Worm (Caenorhabditis elegans) whole organism, young adult: ENCODE measurements around the gene C25H3.3.
A peak's percentile ranks its signal among the peaks of the same experiment; 100 is the strongest.

ENCODE experiments used
- B0261.1 ChIP-seq: sonication (generic microtip); optimal IDR thresholded peaks from 2 replicates; lab custom pipeline; 2016; ENCODE audit warnings: mild to moderate bottlenecking, missing genetic modification characterization, moderate library complexity, missing compliant biosample characterization
- B0336.3 ChIP-seq: fragments of 200-800 bp; sonication (Bioruptor generic); IDR thresholded peaks from 2 replicates; pipeline ENCODE4 v1.3.6; 2022; ENCODE audit warnings: missing genetic modification characterization, missing compliant biosample characterization
- C06A6.2 ChIP-seq: fragments of 200-800 bp; sonication (Bioruptor generic); conservative IDR thresholded peaks from 2 replicates; pipeline ENCODE4 v1.3.6; 2022; ENCODE audit warnings: missing genetic modification characterization, missing compliant biosample characterization
- F10E7.11 ChIP-seq: sonication (generic microtip); optimal IDR thresholded peaks from 2 replicates; lab custom pipeline; 2017; ENCODE audit warnings: mild to moderate bottlenecking, missing genetic modification characterization, moderate library complexity, missing compliant biosample characterization
- F22D6.2 ChIP-seq: sonication (generic microtip); optimal IDR thresholded peaks from 2 replicates; lab custom pipeline; 2016; ENCODE audit warnings: mild to moderate bottlenecking, missing genetic modification characterization, missing compliant biosample characterization
- F23B12.7 ChIP-seq: sonication (generic microtip); optimal IDR thresholded peaks from 2 replicates; lab custom pipeline; 2017; ENCODE audit warnings: missing genetic modification characterization, mild to moderate bottlenecking, missing compliant biosample characterization, antibody characterized with exemption, moderate library complexity; ENCODE audit not compliant: insufficient read depth
- F52B5.7 ChIP-seq: sonication (generic microtip); optimal IDR thresholded peaks from 2 replicates; lab custom pipeline; 2016; ENCODE audit warnings: mild to moderate bottlenecking, missing genetic modification characterization, missing compliant biosample characterization
- F55B11.4 ChIP-seq: sonication (generic microtip); optimal IDR thresholded peaks from 2 replicates; lab custom pipeline; 2016; ENCODE audit warnings: missing compliant biosample characterization, missing genetic modification characterization, borderline replicate concordance; ENCODE audit not compliant: insufficient read depth
- Y67H2A.10 ChIP-seq: fragments of 200-800 bp; sonication (Bioruptor generic); conservative IDR thresholded peaks from 2 replicates; pipeline ENCODE4 v1.3.6; 2022; ENCODE audit warnings: missing genetic modification reagents, missing genetic modification characterization, missing compliant biosample characterization
- Y79H2A.3 ChIP-seq: fragments of 200-800 bp; sonication (Bioruptor generic); conservative IDR thresholded peaks from 2 replicates; pipeline ENCODE4 v1.3.6; 2022; ENCODE audit warnings: missing genetic modification reagents, missing genetic modification characterization, missing compliant biosample characterization
- Y95B8A.8 ChIP-seq: fragments of 200-800 bp; sonication (Bioruptor generic); IDR thresholded peaks from 2 replicates; pipeline ENCODE4 v1.3.6; 2022; ENCODE audit warnings: missing genetic modification reagents, missing genetic modification characterization, missing compliant biosample characterization
- ZK185.1 ChIP-seq: sonication (generic microtip); optimal IDR thresholded peaks from 2 replicates; lab custom pipeline; 2016; ENCODE audit warnings: mild to moderate bottlenecking, missing genetic modification characterization, missing compliant biosample characterization; ENCODE audit not compliant: poor library complexity, severe bottlenecking
- ama-1 ChIP-seq, 3 experiments: fragments of 150-350 bp in 1 of 3; sonication (generic microtip) in 2 of 3; optimal IDR thresholded peaks; 2 replicates each; lab custom pipeline; 2014 to 2018; ENCODE audit warnings: missing biosample characterization in 2 of 3, missing genetic modification characterization in 2 of 3, missing genetic modification reagents in 2 of 3
- attf-5 ChIP-seq: fragments of 200-800 bp; sonication (Bioruptor generic); optimal IDR thresholded peaks from 2 replicates; lab custom pipeline; 2018; ENCODE audit warnings: mild to moderate bottlenecking, missing genetic modification characterization, missing compliant biosample characterization
- bed-2 ChIP-seq: fragments of 200-800 bp; sonication (Bioruptor generic); IDR thresholded peaks from 2 replicates; pipeline ENCODE4 v1.3.6; 2022; ENCODE audit warnings: missing genetic modification reagents, missing genetic modification characterization, missing compliant biosample characterization
- cebp-1 ChIP-seq, 2 experiments: fragments of 200-800 bp in 1 of 2; sonication (Bioruptor generic) in 1 of 2; sonication (generic microtip) in 1 of 2; IDR thresholded peaks in 1 of 2; optimal IDR thresholded peaks in 1 of 2; 2 replicates each; pipeline versions ENCODE4 v1.3.6 to Lab custom; 2017 to 2022; ENCODE audit warnings: missing compliant biosample characterization in 2 of 2, missing genetic modification characterization in 2 of 2, mild to moderate bottlenecking in 1 of 2, missing genetic modification reagents in 1 of 2, moderate library complexity in 1 of 2
- die-1 ChIP-seq: sonication (generic microtip); optimal IDR thresholded peaks from 2 replicates; lab custom pipeline; 2016; ENCODE audit warnings: missing genotype, mild to moderate bottlenecking, missing genetic modification characterization, missing compliant biosample characterization
- egl-44 ChIP-seq: fragments of 200-800 bp; sonication (Bioruptor generic); IDR thresholded peaks from 2 replicates; pipeline ENCODE4 v1.3.6; 2022; ENCODE audit warnings: missing genetic modification reagents, missing genetic modification characterization, missing compliant biosample characterization
- ekl-4 ChIP-seq: fragments of 200-800 bp; sonication (Bioruptor generic); IDR thresholded peaks from 2 replicates; pipeline ENCODE4 v1.3.6; 2022; ENCODE audit warnings: missing genetic modification reagents, missing genetic modification characterization, missing compliant biosample characterization
- him-1 ChIP-seq: sonication (generic microtip); optimal IDR thresholded peaks from 2 replicates; lab custom pipeline; 2016; ENCODE audit warnings: missing genotype, missing genetic modification reagents, missing genetic modification characterization, missing compliant biosample characterization
- hrde-1 ChIP-seq: sonication (generic microtip); optimal IDR thresholded peaks from 2 replicates; lab custom pipeline; 2016; ENCODE audit warnings: missing genetic modification characterization, mild to moderate bottlenecking, missing compliant biosample characterization, moderate library complexity, missing genotype, missing genetic modification reagents, borderline replicate concordance
- hsf-1 ChIP-seq: fragments of 200-800 bp; sonication (Bioruptor generic); IDR thresholded peaks from 2 replicates; pipeline ENCODE4 v1.3.6; 2022; ENCODE audit warnings: missing genetic modification reagents, missing genetic modification characterization, missing compliant biosample characterization
- lin-26 ChIP-seq: fragments of 200-800 bp; sonication (Bioruptor generic); IDR thresholded peaks from 2 replicates; pipeline ENCODE4 v1.3.6; 2022; ENCODE audit warnings: missing genetic modification reagents, missing genetic modification characterization, missing compliant biosample characterization
- lin-35 ChIP-seq, 3 experiments: fragments of 150-350 bp in 2 of 3; sonication (generic microtip) in 1 of 3; optimal IDR thresholded peaks; 2 replicates each; lab custom pipeline; 2014 to 2018; ENCODE audit warnings: missing biosample characterization in 3 of 3, missing genetic modification characterization in 3 of 3, missing genetic modification reagents in 3 of 3
- lin-40 ChIP-seq: sonication (generic microtip); optimal IDR thresholded peaks from 2 replicates; lab custom pipeline; 2016; ENCODE audit warnings: missing genetic modification characterization, mild to moderate bottlenecking, missing compliant biosample characterization, missing genotype, missing genetic modification reagents
- lin-54 ChIP-seq: fragments of 200-800 bp; sonication (Bioruptor generic); optimal IDR thresholded peaks from 2 replicates; lab custom pipeline; 2018; ENCODE audit warnings: mild to moderate bottlenecking, missing genetic modification characterization, missing compliant biosample characterization
- madf-3 ChIP-seq: fragments of 200-800 bp; sonication (Bioruptor generic); IDR thresholded peaks from 2 replicates; pipeline ENCODE4 v1.3.6; 2022; ENCODE audit warnings: missing genetic modification reagents, missing genetic modification characterization, missing compliant biosample characterization
- madf-6 ChIP-seq: fragments of 200-800 bp; sonication (Bioruptor generic); IDR thresholded peaks from 2 replicates; pipeline ENCODE4 v1.3.6; 2022; ENCODE audit warnings: missing genetic modification reagents, missing genetic modification characterization, missing compliant biosample characterization
- madf-8 ChIP-seq: fragments of 200-800 bp; sonication (Bioruptor generic); conservative IDR thresholded peaks from 2 replicates; pipeline ENCODE4 v1.3.6; 2022; ENCODE audit warnings: missing genetic modification reagents, missing genetic modification characterization, missing compliant biosample characterization
- mes-4 ChIP-seq: sonication (generic microtip); optimal IDR thresholded peaks from 2 replicates; lab custom pipeline; 2016; ENCODE audit warnings: missing genotype, missing genetic modification characterization, missing compliant biosample characterization
- nfya-1 ChIP-seq: sonication (generic microtip); optimal IDR thresholded peaks from 2 replicates; lab custom pipeline; 2017; ENCODE audit warnings: antibody characterized with exemption, missing compliant biosample characterization, missing genetic modification characterization, borderline replicate concordance; ENCODE audit not compliant: insufficient read depth
- nfyb-1 ChIP-seq: fragments of 200-800 bp; sonication (Bioruptor generic); IDR thresholded peaks from 2 replicates; pipeline ENCODE4 v1.3.6; 2022; ENCODE audit warnings: missing genetic modification reagents, missing genetic modification characterization, missing compliant biosample characterization
- nhr-179 ChIP-seq: sonication (generic microtip); optimal IDR thresholded peaks from 2 replicates; lab custom pipeline; 2016; ENCODE audit warnings: mild to moderate bottlenecking, missing genetic modification characterization, missing compliant biosample characterization
- pha-4 ChIP-seq: fragments of 150-350 bp; sonication (generic microtip); optimal IDR thresholded peaks from 2 replicates; lab custom pipeline; 2014; ENCODE audit warnings: missing biosample characterization, missing genetic modification reagents, missing genetic modification characterization
- snpc-1.3 ChIP-seq: sonication (generic microtip); optimal IDR thresholded peaks from 2 replicates; lab custom pipeline; 2017; ENCODE audit warnings: missing genetic modification characterization, mild to moderate bottlenecking, missing compliant biosample characterization, antibody characterized with exemption, moderate library complexity, missing genotype, missing genetic modification reagents; ENCODE audit not compliant: insufficient read depth
- snpc-3.4 ChIP-seq: sonication (generic microtip); optimal IDR thresholded peaks from 2 replicates; lab custom pipeline; 2017; ENCODE audit warnings: missing genetic modification characterization, mild to moderate bottlenecking, missing compliant biosample characterization, antibody characterized with exemption, moderate library complexity, missing genotype, missing genetic modification reagents
- snpc-4 ChIP-seq, 5 experiments: fragments of 150-350 bp in 1 of 5; sonication (generic microtip) in 4 of 5; optimal IDR thresholded peaks; 2 replicates each; lab custom pipeline; 2014 to 2018; ENCODE audit warnings: missing genetic modification characterization in 5 of 5, missing biosample characterization in 3 of 5, antibody characterized with exemption in 2 of 5, mild to moderate bottlenecking in 2 of 5, missing compliant biosample characterization in 2 of 5, missing genotype in 2 of 5, moderate library complexity in 2 of 5, missing genetic modification reagents in 1 of 5
- sptf-2 ChIP-seq: fragments of 200-800 bp; sonication (Bioruptor generic); optimal IDR thresholded peaks from 2 replicates; lab custom pipeline; 2018; ENCODE audit warnings: mild to moderate bottlenecking, missing genetic modification characterization, missing compliant biosample characterization
- tbp1 ChIP-seq: fragments of 200-800 bp; sonication (Bioruptor generic); optimal IDR thresholded peaks from 2 replicates; lab custom pipeline; 2018; ENCODE audit warnings: mild to moderate bottlenecking, missing genetic modification characterization, missing compliant biosample characterization
- ztf-6 ChIP-seq: fragments of 200-800 bp; sonication (Bioruptor generic); IDR thresholded peaks from 2 replicates; pipeline ENCODE4 v1.3.6; 2022; ENCODE audit warnings: missing genetic modification reagents, missing genetic modification characterization, missing compliant biosample characterization

The C25H3.3 gene

DNA sequence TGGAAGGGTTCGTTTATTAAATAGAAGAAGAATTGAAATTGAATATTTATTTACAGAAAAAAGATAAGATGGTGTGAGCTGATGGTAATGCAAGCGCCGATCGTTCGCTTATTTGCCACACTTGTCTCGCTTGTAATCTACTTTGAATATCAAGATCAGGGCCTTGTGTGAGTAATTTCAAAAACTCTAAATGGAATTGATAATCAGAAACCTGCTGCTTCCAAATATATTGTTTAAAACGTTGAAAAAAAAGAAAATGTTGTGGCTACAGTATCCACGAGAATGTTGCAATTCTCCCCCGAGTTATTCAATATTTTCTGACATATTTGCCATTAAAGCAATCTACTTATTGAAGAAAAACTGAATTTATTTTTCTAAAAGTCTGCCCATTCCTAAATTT lies 16.8 kb downstream of the C25H3.3 start:
- TF ChIP-seq attf-5 (GFP tag; lab: Kevin White, UChicago) (no peak), lin-35 (GFP tag; optimal IDR thresholded peaks at IDR 0.05; lab: Kevin White, UChicago) (no peak), snpc-1.3 (no peak), die-1 (tag; lab: Kevin White, UChicago) (no peak), egl-44 (no peak), B0261.1 (tag; lab: Kevin White, UChicago) (no peak), tbp1 (no peak), sptf-2 (GFP tag; lab: Kevin White, UChicago) (no peak), F52B5.7 (no peak), nhr-179 (no peak), pha-4 (tag; lab: Kevin White, UChicago) (no peak), Y67H2A.10 (GFP tag; lab: Robert Waterston, UW) (no peak), nfyb-1 (GFP tag; lab: Robert Waterston, UW) (no peak), lin-54 (GFP tag; lab: Kevin White, UChicago) (no peak)

- TF ChIP-seq bed-2 (GFP tag; lab: Robert Waterston, UW) (no peak), snpc-3.4 (peak; percentile 50), ekl-4 (GFP tag; lab: Robert Waterston, UW) (peak; percentile 43; the same call in 1 of the 2 replicates), hsf-1 (peak; percentile 67), F55B11.4 (tag; lab: Kevin White, UChicago) (no peak), lin-35 (GFP tag; optimal IDR thresholded peaks at IDR 0.05; lab: Kevin White, UChicago) (no peak), him-1 (tag; lab: Kevin White, UChicago) (peak; percentile 3), die-1 (tag; lab: Kevin White, UChicago) (no peak), C06A6.2 (GFP tag; lab: Robert Waterston, UW) (no peak), snpc-1.3 (no peak), F22D6.2 (no peak), hrde-1 (tag; lab: Kevin White, UChicago) (peak; percentile 68), Y95B8A.8 (GFP tag; lab: Robert Waterston, UW) (peak; percentile 63; the same call in 1 of the 2 replicates), ztf-6 (GFP tag; lab: Robert Waterston, UW) (no peak), madf-6 (GFP tag; lab: Robert Waterston, UW) (peak; percentile 40; the same call in 1 of the 2 replicates), F23B12.7 (no peak), ama-1 (optimal IDR thresholded peaks at IDR 0.05; lab: Kevin White, UChicago) (no peak), ama-1 (GFP tag; optimal IDR thresholded peaks at IDR 0.05; lab: Kevin White, UChicago) (peak in 1 of 2 experiments; percentile 45), F52B5.7 (peak; percentile 43), lin-40 (tag; lab: Kevin White, UChicago) (no peak), Y79H2A.3 (GFP tag; lab: Robert Waterston, UW) (no peak), lin-26 (GFP tag; lab: Robert Waterston, UW) (peak; percentile 38; the same call in 1 of the 2 replicates), snpc-4 (GFP tag; optimal IDR thresholded peaks at IDR 0.05; lab: Kevin White, UChicago) (peak; percentile 24), snpc-4 (tag; optimal IDR thresholded peaks at IDR 0.05; lab: Kevin White, UChicago) (peak in 1 of 4 experiments; percentile 30), cebp-1 (GFP tag; IDR thresholded peaks at IDR 0.05; lab: Robert Waterston, UW) (no peak), cebp-1 (tag; optimal IDR thresholded peaks at IDR 0.05; lab: Kevin White, UChicago) (peak; percentile 24), nfya-1 (tag; lab: Kevin White, UChicago) (no peak), madf-8 (GFP tag; lab: Robert Waterston, UW) (no peak), F10E7.11 (no peak), ZK185.1 (tag; lab: Kevin White, UChicago) (peak; percentile 35), lin-54 (GFP tag; lab: Kevin White, UChicago) (peak; percentile 20), nfyb-1 (GFP tag; lab: Robert Waterston, UW) (peak; percentile 58; the same call in 1 of the 2 replicates), mes-4 (tag; lab: Kevin White, UChicago) (no peak), madf-3 (GFP tag; lab: Robert Waterston, UW) (no peak), B0336.3 (GFP tag; lab: Robert Waterston, UW) (peak; percentile 60; the same call in 1 of the 2 replicates)
Observed at ce11 chrII:5712126-5712525, 18.1 kb downstream of the C25H3.3 start.
